Worm (Caenorhabditis elegans) whole organism, L1 larva: ENCODE results near the gene srg-41.

Experiments
- C04F5.9 ChIP-seq: sonication (generic microtip); optimal IDR thresholded peaks from 2 replicates; lab custom pipeline; 2016; ENCODE audit warnings: missing genetic modification characterization, missing compliant biosample characterization
- alr-1 ChIP-seq: fragments of 200-800 bp; sonication (Bioruptor generic); optimal IDR thresholded peaks from 2 replicates; lab custom pipeline; 2018; ENCODE audit warnings: borderline replicate concordance, mild to moderate bottlenecking, missing genetic modification characterization, missing compliant biosample characterization
- ama-1 ChIP-seq: fragments of 150-350 bp; optimal IDR thresholded peaks from 2 replicates; lab custom pipeline; 2014
- blmp-1 ChIP-seq: fragments of 150-350 bp; optimal IDR thresholded peaks from 2 replicates; lab custom pipeline; 2014; ENCODE audit warnings: missing biosample characterization, missing genetic modification characterization
- ceh-63 ChIP-seq: fragments of 200-800 bp; sonication (Bioruptor generic); optimal IDR thresholded peaks from 2 replicates; lab custom pipeline; 2018; ENCODE audit warnings: mild to moderate bottlenecking, missing genetic modification characterization, missing compliant biosample characterization
- ceh-82 ChIP-seq, 3 experiments: fragments of 150-350 bp in 1 of 3; sonication (generic microtip) in 2 of 3; optimal IDR thresholded peaks; 2 replicates each; lab custom pipeline; 2014 to 2017; ENCODE audit warnings: missing biosample characterization in 3 of 3, missing genetic modification characterization in 3 of 3
- ceh-90 ChIP-seq: sonication (generic microtip); optimal IDR thresholded peaks from 2 replicates; lab custom pipeline; 2016; ENCODE audit warnings: missing genetic modification characterization, missing compliant biosample characterization
- ces-1 ChIP-seq: fragments of 150-350 bp; optimal IDR thresholded peaks from 2 replicates; lab custom pipeline; 2014; ENCODE audit warnings: missing biosample characterization, missing genetic modification reagents, missing genetic modification characterization
- dpl-1 ChIP-seq, 3 experiments: fragments of 150-350 bp in 2 of 3; sonication (generic microtip) in 1 of 3; optimal IDR thresholded peaks; 2 replicates each; lab custom pipeline; 2014 to 2017; ENCODE audit warnings: missing biosample characterization in 3 of 3, missing genetic modification characterization in 3 of 3, missing genetic modification reagents in 3 of 3
- dsc-1 ChIP-seq: sonication (generic microtip); optimal IDR thresholded peaks from 2 replicates; lab custom pipeline; 2016; ENCODE audit warnings: mild to moderate bottlenecking, missing genetic modification characterization, missing compliant biosample characterization
- efl-1 ChIP-seq, 4 experiments: fragments of 150-350 bp; optimal IDR thresholded peaks in 3 of 4; peaks in 1 of 4; 1 replicate in 1 of 4; 2 replicates in 3 of 4; lab custom pipeline; 2014; ENCODE audit warnings: missing biosample characterization in 2 of 4, missing genetic modification characterization in 2 of 4, missing genetic modification reagents in 2 of 4
- egl-13 ChIP-seq: sonication (generic microtip); optimal IDR thresholded peaks from 2 replicates; lab custom pipeline; 2016; ENCODE audit warnings: missing genotype, missing genetic modification reagents, missing genetic modification characterization, missing compliant biosample characterization
- elt-2 ChIP-seq: sonication (generic microtip); optimal IDR thresholded peaks from 2 replicates; lab custom pipeline; 2016; ENCODE audit warnings: missing genetic modification characterization, mild to moderate bottlenecking, inconsistent platforms, missing compliant biosample characterization, missing genetic modification reagents
- ets-5 ChIP-seq: fragments of 200-800 bp; sonication (Bioruptor generic); IDR thresholded peaks from 2 replicates; pipeline ENCODE4 v1.3.6; 2022; ENCODE audit warnings: missing genetic modification characterization, missing compliant biosample characterization
- fos-1 ChIP-seq: fragments of 150-350 bp; optimal IDR thresholded peaks from 2 replicates; lab custom pipeline; 2014; ENCODE audit warnings: missing biosample characterization, missing genetic modification characterization
- hlh-4 ChIP-seq: sonication (generic microtip); optimal IDR thresholded peaks from 2 replicates; lab custom pipeline; 2016; ENCODE audit warnings: mild to moderate bottlenecking, missing genetic modification characterization, missing compliant biosample characterization
- isw-1 ChIP-seq: fragments of 200-800 bp; sonication (Bioruptor generic); IDR thresholded peaks from 2 replicates; pipeline ENCODE4 v1.3.6; 2022; ENCODE audit warnings: missing genetic modification characterization, missing compliant biosample characterization
- jun-1 ChIP-seq: fragments of 150-350 bp; optimal IDR thresholded peaks from 2 replicates; lab custom pipeline; 2014; ENCODE audit warnings: missing biosample characterization, missing genetic modification reagents, missing genetic modification characterization
- lin-14 ChIP-seq: fragments of 200-800 bp; sonication (Bioruptor generic); optimal IDR thresholded peaks from 2 replicates; lab custom pipeline; 2018; ENCODE audit warnings: mild to moderate bottlenecking, missing genetic modification characterization, moderate library complexity, missing compliant biosample characterization
- lin-35 ChIP-seq, 2 experiments: fragments of 150-350 bp; optimal IDR thresholded peaks; 2 replicates each; lab custom pipeline; 2014; ENCODE audit warnings: missing biosample characterization in 2 of 2, missing genetic modification characterization in 2 of 2, missing genetic modification reagents in 2 of 2
- lin-39 ChIP-seq: fragments of 150-350 bp; optimal IDR thresholded peaks from 2 replicates; lab custom pipeline; 2014; ENCODE audit warnings: missing biosample characterization, missing genetic modification reagents, missing genetic modification characterization
- lir-3 ChIP-seq: sonication (generic microtip); optimal IDR thresholded peaks from 2 replicates; lab custom pipeline; 2016; ENCODE audit warnings: mild to moderate bottlenecking, missing genetic modification characterization, moderate library complexity, missing compliant biosample characterization; ENCODE audit not compliant: poor library complexity
- lsy-2 ChIP-seq, 2 experiments: fragments of 150-350 bp; optimal IDR thresholded peaks; 2 replicates each; lab custom pipeline; 2014; ENCODE audit warnings: missing biosample characterization in 2 of 2, missing genetic modification characterization in 2 of 2
- mab-9 ChIP-seq: fragments of 200-800 bp; sonication (Bioruptor generic); IDR thresholded peaks from 2 replicates; pipeline ENCODE4 v1.3.6; 2022; ENCODE audit warnings: missing genetic modification reagents, missing genetic modification characterization, missing compliant biosample characterization
- mef-2 ChIP-seq: fragments of 150-350 bp; optimal IDR thresholded peaks from 2 replicates; lab custom pipeline; 2014; ENCODE audit warnings: missing biosample characterization, missing genetic modification characterization
- nhr-11 ChIP-seq: fragments of 150-350 bp; optimal IDR thresholded peaks from 2 replicates; lab custom pipeline; 2014; ENCODE audit warnings: missing biosample characterization, missing genetic modification characterization
- nhr-20 ChIP-seq: sonication (generic microtip); optimal IDR thresholded peaks from 2 replicates; lab custom pipeline; 2016; ENCODE audit warnings: mild to moderate bottlenecking, missing genetic modification characterization, missing compliant biosample characterization
- nhr-47 ChIP-seq: sonication (generic microtip); optimal IDR thresholded peaks from 2 replicates; lab custom pipeline; 2016; ENCODE audit warnings: mild to moderate bottlenecking, missing genetic modification characterization, moderate library complexity, missing compliant biosample characterization
- nhr-84 ChIP-seq: sonication (generic microtip); optimal IDR thresholded peaks from 2 replicates; lab custom pipeline; 2017; ENCODE audit warnings: missing biosample characterization, missing genetic modification characterization
- pag-3 ChIP-seq: sonication (generic microtip); optimal IDR thresholded peaks from 2 replicates; lab custom pipeline; 2017; ENCODE audit warnings: missing genetic modification characterization, mild to moderate bottlenecking, missing compliant biosample characterization, antibody characterized with exemption, borderline replicate concordance; ENCODE audit not compliant: insufficient read depth
- pax-3 ChIP-seq: fragments of 200-800 bp; sonication (Bioruptor generic); optimal IDR thresholded peaks from 2 replicates; lab custom pipeline; 2018; ENCODE audit warnings: mild to moderate bottlenecking, missing genetic modification characterization, moderate library complexity, missing compliant biosample characterization
- rnt-1 ChIP-seq: sonication (generic microtip); optimal IDR thresholded peaks from 2 replicates; lab custom pipeline; 2016; ENCODE audit warnings: mild to moderate bottlenecking, missing genetic modification characterization, moderate library complexity, missing compliant biosample characterization
- skn-1 ChIP-seq: fragments of 150-350 bp; optimal IDR thresholded peaks from 2 replicates; lab custom pipeline; 2014; ENCODE audit warnings: missing biosample characterization, missing genetic modification characterization
- snu-23 ChIP-seq: sonication (generic microtip); optimal IDR thresholded peaks from 2 replicates; lab custom pipeline; 2016; ENCODE audit warnings: missing genetic modification characterization, missing compliant biosample characterization
- tbx-2 ChIP-seq: sonication (generic microtip); optimal IDR thresholded peaks from 2 replicates; lab custom pipeline; 2016; ENCODE audit warnings: missing genetic modification characterization, missing compliant biosample characterization
- tlp-1 ChIP-seq: fragments of 150-350 bp; optimal IDR thresholded peaks from 2 replicates; lab custom pipeline; 2014; ENCODE audit warnings: missing biosample characterization, missing genetic modification characterization
- unc-30 ChIP-seq: sonication (generic microtip); optimal IDR thresholded peaks from 2 replicates; lab custom pipeline; 2017; ENCODE audit warnings: missing biosample characterization, missing genetic modification characterization
- unc-86 ChIP-seq: sonication (generic microtip); optimal IDR thresholded peaks from 2 replicates; lab custom pipeline; 2016; ENCODE audit warnings: missing genetic modification characterization, missing compliant biosample characterization
- vab-15 ChIP-seq: sonication (generic microtip); optimal IDR thresholded peaks from 2 replicates; lab custom pipeline; 2017; ENCODE audit warnings: missing genotype, mild to moderate bottlenecking, missing genetic modification characterization, missing compliant biosample characterization
- zag-1 ChIP-seq: fragments of 150-350 bp; optimal IDR thresholded peaks from 2 replicates; lab custom pipeline; 2014; ENCODE audit warnings: missing biosample characterization, missing genetic modification characterization
- zip-4 ChIP-seq: fragments of 200-800 bp; sonication (Bioruptor generic); optimal IDR thresholded peaks from 2 replicates; lab custom pipeline; 2018; ENCODE audit warnings: mild to moderate bottlenecking, missing genetic modification characterization, moderate library complexity, missing compliant biosample characterization
- ztf-11 ChIP-seq, 2 experiments: sonication (generic microtip); optimal IDR thresholded peaks; 2 replicates each; lab custom pipeline; 2016 to 2017; ENCODE audit warnings: missing genetic modification characterization in 2 of 2, missing biosample characterization in 1 of 2, missing compliant biosample characterization in 1 of 2
- ztf-4 ChIP-seq: fragments of 150-350 bp; optimal IDR thresholded peaks from 2 replicates; lab custom pipeline; 2014; ENCODE audit warnings: missing biosample characterization, missing genetic modification characterization

The srg-41 gene

DNA sequence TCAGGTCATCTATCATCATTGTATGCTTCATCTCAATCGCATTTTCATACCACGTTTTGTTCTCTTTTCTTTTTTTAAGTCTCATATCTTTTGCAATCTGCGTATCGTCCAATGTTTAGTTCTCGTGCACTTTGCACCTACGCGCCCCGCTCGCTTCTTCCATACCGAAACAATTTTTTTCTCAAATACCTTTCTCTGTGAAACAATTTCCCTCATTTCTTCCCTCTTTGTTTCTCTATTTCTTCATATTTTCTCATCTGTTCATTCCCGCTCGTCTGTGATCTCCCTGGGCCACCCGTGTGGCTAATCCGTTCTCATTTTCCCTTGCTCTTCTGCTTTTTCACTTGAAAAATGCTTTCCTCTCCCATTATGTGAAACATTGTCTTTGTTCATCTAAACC, 21.4 kb downstream of the srg-41 start (continued):
- TF ChIP-seq mab-9 (no peak), blmp-1 (tag; lab: Kevin White, UChicago) (peak; percentile 22), alr-1 (tag; lab: Kevin White, UChicago) (no peak), nhr-47 (tag; lab: Kevin White, UChicago) (no peak), tlp-1 (tag; lab: Kevin White, UChicago) (no peak), lin-35 (GFP tag; optimal IDR thresholded peaks at IDR 0.05; lab: Kevin White, UChicago) (peak in 1 of 2 experiments; percentile 6), unc-30 (no peak), ama-1 (lab: Kevin White, UChicago) (no peak), mef-2 (tag; lab: Kevin White, UChicago) (no peak), lin-14 (GFP tag; lab: Kevin White, UChicago) (peak; percentile 84), lsy-2 (tag; optimal IDR thresholded peaks at IDR 0.05; lab: Kevin White, UChicago) (peak in 1 of 2 experiments; percentile 47), ceh-63 (GFP tag; lab: Kevin White, UChicago) (no peak), dpl-1 (GFP tag; optimal IDR thresholded peaks at IDR 0.05; lab: Kevin White, UChicago) (no peak), jun-1 (no peak), pag-3 (tag; lab: Kevin White, UChicago) (no peak), elt-2 (tag; lab: Kevin White, UChicago) (no peak), efl-1 (optimal IDR thresholded peaks at IDR 0.05; lab: Kevin White, UChicago) (peak in 1 of 2 experiments; percentile 25), efl-1 (GFP tag; optimal IDR thresholded peaks at IDR 0.05 in 1 of 2; lab: Kevin White, UChicago) (no peak), unc-86 (tag; lab: Kevin White, UChicago) (no peak), egl-13 (no peak), nhr-20 (peak; percentile 44), hlh-4 (tag; lab: Kevin White, UChicago) (no peak), fos-1 (tag; lab: Kevin White, UChicago) (no peak), ets-5 (GFP tag; lab: Robert Waterston, UW) (no peak), vab-15 (tag; lab: Kevin White, UChicago) (no peak), ztf-11 (tag; optimal IDR thresholded peaks at IDR 0.05; lab: Kevin White, UChicago) (no peak), nhr-11 (tag; lab: Kevin White, UChicago) (no peak), C04F5.9 (tag; lab: Kevin White, UChicago) (no peak), skn-1 (tag; lab: Kevin White, UChicago) (no peak), nhr-84 (no peak), tbx-2 (peak; percentile 32), lir-3 (tag; lab: Kevin White, UChicago) (no peak), rnt-1 (tag; lab: Kevin White, UChicago) (peak; percentile 41), ces-1 (GFP tag; lab: Kevin White, UChicago) (no peak), ceh-90 (no peak), snu-23 (peak; percentile 13), ztf-4 (tag; lab: Kevin White, UChicago) (no peak), pax-3 (no peak), zag-1 (tag; lab: Kevin White, UChicago) (no peak)

DNA sequence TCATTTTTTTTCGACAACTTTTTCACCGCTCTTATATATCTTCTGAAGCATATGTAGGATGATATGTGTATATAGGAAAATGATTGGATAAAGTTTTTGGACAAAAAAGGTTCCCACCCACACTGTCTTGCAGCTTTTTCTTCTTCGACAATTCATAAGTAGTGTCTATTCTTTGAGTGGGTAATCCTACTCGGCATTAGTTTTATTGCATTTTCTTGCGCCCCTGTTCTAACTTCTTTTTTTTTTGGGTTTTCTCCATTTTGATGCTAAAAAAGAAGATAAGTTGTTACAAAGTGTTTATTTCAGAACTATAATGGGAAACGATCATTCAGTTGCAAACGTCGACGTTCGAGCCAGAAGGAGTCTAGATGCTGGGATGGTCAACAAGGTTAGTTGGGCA, 27.4 kb downstream of the srg-41 start, which contains the start of gene glb-3:
glb-3 (plus strand) TSS at position 301 of the 400 bp plus-strand sequence.
- no peak for TF ChIP-seq isw-1 (GFP tag; lab: Robert Waterston, UW)
- no peak for TF ChIP-seq zip-4 (GFP tag; lab: Kevin White, UChicago)
- TF ChIP-seq elt-2 (tag; lab: Kevin White, UChicago): no peak
- no peak for TF ChIP-seq dsc-1
- TF ChIP-seq pax-3: no peak
- TF ChIP-seq blmp-1 (tag; lab: Kevin White, UChicago): no peak
- no peak for TF ChIP-seq dpl-1 (GFP tag; optimal IDR thresholded peaks at IDR 0.05; lab: Kevin White, UChicago)
- no peak for TF ChIP-seq lin-39
- no peak for TF ChIP-seq pag-3 (tag; lab: Kevin White, UChicago)
- TF ChIP-seq lsy-2 (tag; optimal IDR thresholded peaks at IDR 0.05; lab: Kevin White, UChicago): no peak
- no peak for TF ChIP-seq ceh-82 (tag; optimal IDR thresholded peaks at IDR 0.05; lab: Kevin White, UChicago)
- TF ChIP-seq lin-35 (GFP tag; optimal IDR thresholded peaks at IDR 0.05; lab: Kevin White, UChicago): no peak
